Fruit fly (Drosophila melanogaster): Measurements from ENCODE around the gene CG31815.

CG31815 gene

DNA sequence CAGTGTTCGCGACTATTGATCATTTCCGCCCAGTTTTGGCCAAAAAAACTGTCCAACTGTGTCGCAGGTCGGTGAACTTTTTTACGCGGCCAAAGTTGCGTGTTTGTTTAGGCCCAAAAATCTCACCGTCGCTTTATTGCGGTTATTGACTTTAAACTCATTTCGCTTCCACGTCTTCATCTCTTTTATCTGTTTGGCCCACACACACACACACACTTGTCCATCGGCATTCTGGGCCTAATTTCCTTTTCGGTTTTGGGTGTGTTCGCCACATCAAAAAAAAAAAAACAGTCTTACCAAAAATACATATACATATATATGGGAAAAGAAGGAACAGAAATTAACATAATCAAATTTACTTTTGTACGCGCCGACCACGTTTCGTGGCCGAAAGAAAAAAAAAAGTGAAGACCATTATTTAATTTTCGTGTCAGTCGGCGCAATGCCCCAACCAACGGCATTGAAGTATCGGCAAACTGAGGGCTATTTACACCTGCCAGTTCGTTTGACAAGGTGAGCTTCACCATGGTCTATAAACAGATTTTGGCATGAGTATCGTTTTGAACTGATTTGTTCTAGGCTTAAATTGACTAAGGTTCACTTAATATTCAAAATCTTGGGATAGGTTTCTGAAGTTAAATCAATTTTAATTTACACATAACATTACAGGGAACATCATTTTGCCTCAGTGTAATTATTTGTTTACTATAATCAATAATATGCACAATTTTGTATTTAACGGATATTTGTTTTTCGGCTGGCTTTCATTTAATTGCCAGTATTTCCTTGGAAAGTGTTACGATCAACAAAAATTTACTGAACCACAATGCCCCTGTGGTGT, at the start of gene CG31815:
CG31815 (plus strand) TSS at position 791 of the 841 bp plus-strand sequence.
- no peak for TF ChIP-seq CG17801 (GFP tag; optimal IDR thresholded peaks at IDR 0.05; ENCODE audit: partially characterized antibody)

DNA sequence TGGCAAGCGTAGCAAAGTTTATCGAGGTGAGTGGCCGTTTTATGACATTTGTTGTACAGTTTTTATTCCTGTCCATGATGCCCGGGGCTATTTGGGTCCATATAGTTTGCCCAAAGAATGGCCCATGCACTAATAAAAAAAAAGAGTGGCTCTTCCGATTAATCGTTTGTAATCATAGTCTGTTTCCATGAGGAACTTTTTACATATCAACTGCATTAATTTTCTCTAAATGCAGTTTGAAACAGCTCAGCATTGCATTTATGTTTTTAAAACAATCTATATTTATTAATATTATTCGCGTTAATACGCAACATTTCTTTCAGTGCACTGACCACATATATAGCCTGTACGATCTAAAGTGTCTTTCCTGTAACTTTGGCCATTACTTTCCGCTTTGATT, 45.7 kb upstream of the CG31815 start:
- no peak for TF ChIP-seq CG17801 (GFP tag; optimal IDR thresholded peaks at IDR 0.05; ENCODE audit: partially characterized antibody)

DNA sequence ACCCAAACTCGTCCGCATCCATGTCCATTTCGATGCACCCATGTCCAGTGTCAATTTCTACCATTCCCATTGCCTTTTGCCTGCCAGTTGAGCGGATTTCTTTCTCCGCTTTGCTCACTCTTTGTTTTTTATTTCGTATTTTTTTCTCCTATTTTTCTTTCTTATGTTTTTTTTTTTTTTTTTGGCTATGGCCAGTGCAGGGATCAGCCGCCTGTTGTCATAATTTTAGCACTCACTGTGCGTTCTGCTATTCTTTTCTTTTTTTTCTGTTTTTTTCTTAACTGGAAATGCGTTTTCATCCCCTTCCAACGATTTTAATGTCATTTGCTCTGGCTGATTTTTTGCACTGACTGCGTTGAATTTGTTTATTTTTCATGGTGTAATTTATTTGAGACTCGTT, 43.2 kb upstream of the CG31815 start:
- TF ChIP-seq CG17801 (GFP tag; optimal IDR thresholded peaks at IDR 0.05; ENCODE audit: partially characterized antibody), result no peak

DNA sequence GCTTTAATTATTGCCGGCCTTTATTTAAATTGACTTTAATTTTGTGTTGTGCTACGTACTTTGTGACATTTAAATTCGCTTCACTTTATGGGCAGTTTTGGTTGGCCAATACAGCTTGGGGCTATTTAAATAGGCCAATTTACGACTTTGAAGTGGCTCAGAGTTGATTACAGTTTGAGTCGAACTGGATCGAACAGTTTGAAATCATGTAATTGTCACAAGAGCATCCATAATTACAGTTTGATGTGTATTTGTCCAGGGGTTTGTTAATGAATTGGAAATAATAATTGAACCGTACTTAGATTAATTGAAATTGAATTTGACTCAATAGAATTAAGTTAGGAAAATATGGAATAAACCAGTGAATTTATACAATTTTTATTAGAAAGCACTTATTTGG, 22.9 kb upstream of the CG31815 start:
- TF ChIP-seq CG17801 (GFP tag; optimal IDR thresholded peaks at IDR 0.05; ENCODE audit: partially characterized antibody), result no peak

DNA sequence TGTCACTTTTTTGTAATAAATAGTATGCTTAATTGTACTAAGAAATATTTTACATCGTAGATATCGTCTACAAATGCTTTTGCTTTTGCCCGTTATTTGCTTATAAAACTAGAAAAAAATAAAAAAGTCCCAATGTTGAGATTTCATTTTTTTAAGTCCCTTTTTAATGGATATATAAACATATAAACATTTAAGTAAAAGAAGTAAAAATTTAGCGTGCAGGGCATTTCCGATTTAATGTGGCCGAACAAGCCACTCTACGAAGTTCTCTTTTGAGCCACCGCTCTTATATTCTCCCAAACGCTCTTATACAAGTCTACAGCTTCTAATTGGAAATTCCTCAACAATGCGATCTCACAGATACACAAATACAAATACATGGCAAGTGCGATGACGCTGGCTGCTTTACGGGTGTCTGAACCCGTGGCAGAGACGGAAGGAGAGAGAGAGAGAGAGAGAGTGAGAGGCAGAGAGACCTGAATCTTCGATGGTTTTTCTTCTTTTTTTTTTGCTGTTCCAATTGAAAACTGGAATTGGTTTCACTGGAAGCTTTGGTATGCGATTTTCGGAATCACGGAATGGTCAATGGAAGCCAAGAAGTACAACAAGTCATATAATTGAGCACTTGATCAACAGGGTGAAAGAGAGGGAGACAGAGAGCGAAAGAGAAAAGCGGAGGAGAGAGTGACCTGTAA, 17.8 kb upstream of the CG31815 start:
- TF ChIP-seq CG17801 (GFP tag; optimal IDR thresholded peaks at IDR 0.05; ENCODE audit: partially characterized antibody), result no peak

DNA sequence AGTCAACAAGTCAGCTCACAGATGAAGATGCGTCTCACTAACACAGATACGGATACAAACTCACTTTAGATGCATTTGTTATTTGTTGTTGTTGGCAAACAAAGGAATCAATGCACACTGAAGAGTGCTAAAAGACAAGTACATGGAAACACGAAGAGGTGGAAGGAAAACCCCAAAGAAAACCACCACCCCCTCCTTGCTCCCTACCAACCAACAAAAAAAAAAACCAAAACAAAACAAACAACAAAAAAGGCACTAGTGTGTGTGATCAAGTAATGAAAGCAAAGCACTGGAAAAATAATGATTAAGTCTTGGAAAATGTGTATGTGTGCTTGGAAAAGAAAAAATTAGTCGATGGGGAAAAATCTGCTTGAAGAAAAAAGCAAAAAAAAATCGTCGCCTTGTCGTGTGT, 16.9 kb upstream of the CG31815 start:
- no peak for TF ChIP-seq CG17801 (GFP tag; optimal IDR thresholded peaks at IDR 0.05; ENCODE audit: partially characterized antibody)

DNA sequence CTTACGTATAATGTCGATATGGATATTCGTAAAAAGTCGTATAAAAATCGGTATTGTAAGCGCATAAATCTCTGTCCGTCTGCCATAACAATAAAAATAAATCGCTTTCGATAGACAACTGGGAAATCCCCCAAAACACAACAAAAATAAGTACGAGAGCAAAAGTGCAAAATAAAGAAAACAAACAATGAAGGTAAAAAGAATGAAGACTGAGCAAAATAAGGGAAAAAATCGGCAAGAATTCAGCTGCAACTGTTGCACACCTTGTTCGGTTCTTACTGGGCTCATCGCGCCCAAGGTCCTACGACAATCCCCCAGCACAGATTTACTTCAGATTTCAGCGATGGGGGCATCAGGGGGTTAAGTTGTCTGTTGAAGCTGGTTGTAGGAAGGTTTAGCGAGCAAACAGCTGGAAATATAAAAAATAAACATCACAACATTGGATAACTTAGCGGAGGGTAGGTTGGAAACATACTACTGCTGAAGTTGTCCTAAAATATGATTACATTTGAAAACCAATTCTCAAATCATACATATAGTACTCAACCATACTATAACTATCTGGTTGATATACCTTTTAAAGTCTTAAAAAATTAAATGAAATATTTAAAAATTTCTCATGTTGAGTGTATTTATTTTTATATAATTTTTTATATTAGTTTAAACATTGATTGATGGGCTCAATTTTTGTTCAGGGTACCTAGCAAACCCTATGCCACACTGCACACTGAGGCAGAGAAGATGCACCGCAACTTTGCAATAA, 15.1 kb upstream of the CG31815 start:
- TF ChIP-seq CG17801 (GFP tag; optimal IDR thresholded peaks at IDR 0.05; ENCODE audit: partially characterized antibody), result no peak

DNA sequence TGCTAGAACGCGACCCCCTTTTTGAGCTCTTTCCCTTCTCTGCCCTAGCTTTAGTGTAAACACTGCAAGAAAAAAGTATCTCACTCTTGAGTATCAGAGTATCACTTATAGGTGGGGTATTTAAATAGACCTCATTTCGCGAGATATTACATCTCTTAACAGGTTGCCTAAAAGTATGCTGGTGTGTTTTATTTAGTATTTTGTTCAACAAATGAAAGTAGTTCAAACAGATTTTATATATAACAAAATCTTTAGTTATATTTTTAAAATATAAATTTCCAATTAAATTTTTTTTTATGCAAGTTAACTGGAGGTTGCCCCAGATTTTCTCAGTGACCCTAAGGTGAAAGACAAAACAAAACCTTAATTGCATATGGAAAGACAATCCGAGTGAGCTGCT, 14.1 kb upstream of the CG31815 start:
- TF ChIP-seq CG17801 (GFP tag; optimal IDR thresholded peaks at IDR 0.05; ENCODE audit: partially characterized antibody), result no peak

DNA sequence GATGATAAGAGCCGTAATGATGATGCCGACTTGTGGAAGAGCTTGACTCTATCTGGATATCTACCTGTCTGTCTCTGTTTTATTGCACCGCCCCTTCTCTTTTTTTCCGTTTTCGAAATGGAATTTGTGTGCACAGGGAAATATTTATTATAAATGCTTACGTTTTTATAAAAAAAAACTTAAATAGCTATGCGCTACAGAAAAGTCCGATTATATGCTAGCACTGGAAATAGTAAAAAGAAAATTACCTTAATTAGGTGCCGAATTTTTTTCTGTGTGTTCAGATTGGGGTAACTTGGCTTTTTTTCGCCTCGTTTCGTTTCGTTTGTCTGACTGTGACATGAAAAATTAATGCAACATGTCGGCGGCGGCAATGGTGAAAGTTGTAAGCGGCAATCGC, 13.7 kb upstream of the CG31815 start:
- TF ChIP-seq CG17801 (GFP tag; optimal IDR thresholded peaks at IDR 0.05; ENCODE audit: partially characterized antibody), result no peak

DNA sequence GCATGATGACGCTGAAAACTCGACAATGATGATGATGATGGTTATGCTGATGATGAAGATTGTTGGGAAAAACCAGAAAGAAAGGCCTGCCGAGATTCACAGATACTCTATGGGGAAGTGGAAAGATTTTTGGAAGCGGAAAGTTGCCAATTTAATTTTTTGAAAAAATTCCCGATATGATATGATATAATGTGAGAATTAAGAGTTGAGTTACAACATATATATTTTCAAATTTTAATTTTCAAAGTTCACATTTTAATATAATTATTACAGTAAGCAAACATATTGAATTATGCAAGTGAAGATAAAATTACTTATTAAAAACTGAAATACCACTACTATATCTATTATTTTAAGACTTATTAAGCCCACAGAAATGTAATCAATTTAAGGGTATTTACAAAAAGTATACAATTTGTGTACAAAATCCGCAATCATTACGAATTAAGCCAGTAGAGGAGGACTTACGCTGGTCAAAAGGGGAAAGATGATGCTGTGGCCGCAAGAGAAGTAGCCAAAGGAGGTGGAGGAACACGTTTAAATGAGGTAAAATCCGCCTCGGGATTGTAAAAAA, 11.6 kb upstream of the CG31815 start:
- TF ChIP-seq CG17801 (GFP tag; optimal IDR thresholded peaks at IDR 0.05; ENCODE audit: partially characterized antibody), result no peak

DNA sequence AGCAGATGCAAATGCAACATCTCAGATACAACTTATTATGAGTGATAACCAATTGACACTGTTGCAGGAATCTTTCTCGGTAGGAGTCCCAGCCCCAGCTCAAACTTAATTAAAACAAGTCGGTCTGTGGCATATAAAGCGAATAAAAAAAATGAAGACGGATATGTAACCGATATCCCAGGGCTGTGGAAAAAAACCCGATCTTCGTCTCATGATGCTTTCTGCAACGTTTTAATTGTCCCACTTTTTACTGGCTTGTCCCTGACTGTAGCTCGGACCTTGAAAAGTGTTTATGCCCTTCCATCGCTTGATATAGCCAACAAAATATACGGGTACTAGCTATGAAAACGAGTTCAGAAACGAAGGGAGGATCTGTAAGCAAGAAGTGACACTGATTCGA, 11.0 kb upstream of the CG31815 start:
- TF ChIP-seq CG17801 (GFP tag; optimal IDR thresholded peaks at IDR 0.05; ENCODE audit: partially characterized antibody), result no peak

DNA sequence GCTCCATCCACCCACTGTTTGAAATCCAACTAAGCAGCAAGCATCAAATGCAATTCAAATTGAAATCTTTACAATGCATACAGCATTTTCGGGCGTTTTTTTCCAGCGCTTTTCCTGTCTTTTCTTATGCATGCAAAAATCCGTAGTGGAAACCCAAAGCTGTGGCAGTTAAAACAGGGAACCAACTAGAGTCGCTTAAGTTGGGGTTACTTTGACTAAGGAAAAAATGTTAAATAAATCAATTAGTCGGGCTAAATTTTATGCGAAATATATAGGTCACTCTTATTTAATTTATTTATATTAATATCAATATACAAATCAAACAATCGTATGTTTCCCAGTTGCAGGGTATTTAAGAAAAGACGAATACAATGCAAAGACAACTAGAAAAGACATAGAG, 9.7 kb upstream of the CG31815 start:
- TF ChIP-seq CG17801 (GFP tag; optimal IDR thresholded peaks at IDR 0.05; ENCODE audit: partially characterized antibody), result no peak

DNA sequence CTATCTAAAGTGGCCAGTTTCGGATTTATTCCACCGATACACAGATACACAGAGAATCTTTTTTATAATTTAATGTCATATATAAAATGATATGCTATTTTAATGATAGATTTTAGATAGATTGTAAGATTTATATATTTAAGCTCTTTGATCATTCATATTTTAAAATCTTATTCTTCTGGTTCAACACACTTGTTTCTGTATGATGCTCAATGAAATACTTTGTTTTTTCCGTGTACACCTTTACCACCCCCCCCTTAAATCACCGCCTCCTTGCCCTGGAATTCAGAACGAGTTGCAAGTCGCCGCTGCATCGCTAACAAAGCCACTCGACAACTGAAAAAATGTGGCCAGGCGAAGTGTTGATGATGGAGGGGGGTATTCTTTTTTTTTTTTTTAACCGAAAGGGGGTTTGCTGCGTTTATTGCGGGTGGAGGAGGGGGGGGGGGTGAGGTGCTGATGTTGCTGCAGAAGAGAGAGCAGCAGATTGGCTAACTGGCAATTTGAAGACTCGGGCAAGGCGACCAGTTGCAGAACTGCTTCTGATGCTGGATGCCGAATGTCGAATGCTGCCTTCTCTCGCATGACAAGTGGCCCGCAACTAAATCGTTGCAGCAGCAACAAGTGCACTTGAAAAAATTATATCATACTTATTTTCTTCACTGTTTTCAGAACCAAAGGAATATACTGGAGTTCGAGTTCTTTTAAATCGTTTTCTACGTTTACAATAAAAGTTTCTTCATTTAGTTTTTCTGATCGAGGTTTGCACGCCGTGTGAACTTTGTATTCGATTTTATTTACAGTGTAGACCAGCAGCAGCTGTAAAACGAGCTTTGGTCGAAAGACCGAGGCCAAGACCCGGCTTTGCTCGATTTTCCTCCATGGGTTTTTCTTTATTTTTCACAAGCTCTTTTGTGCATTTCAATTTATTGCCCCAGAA, 7.6 kb upstream of the CG31815 start:
- no peak for TF ChIP-seq CG17801 (GFP tag; optimal IDR thresholded peaks at IDR 0.05; ENCODE audit: partially characterized antibody)

DNA sequence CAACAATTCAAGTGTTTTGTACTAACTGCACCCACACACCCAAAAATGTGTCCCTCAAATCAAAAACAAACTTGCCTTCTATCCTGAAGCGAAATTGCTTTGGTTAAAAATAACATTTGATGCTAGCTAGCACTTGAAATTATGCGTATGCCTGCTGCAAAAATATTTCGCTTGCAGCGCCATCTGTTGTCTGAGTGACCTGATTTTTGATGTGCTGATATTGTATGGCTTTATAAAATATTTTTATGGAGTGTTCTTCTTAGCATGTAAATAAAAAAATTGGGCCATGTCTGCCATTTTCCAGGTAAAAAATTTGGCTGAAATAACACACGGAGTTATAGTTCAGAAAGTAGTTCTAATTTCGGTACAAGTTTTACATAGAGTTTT, 6.9 kb upstream of the CG31815 start:
- no peak for TF ChIP-seq CG17801 (GFP tag; optimal IDR thresholded peaks at IDR 0.05; ENCODE audit: partially characterized antibody)

Measured in ovary, adult (tissue).